Fruit fly (Drosophila melanogaster) whole organism, embryonic: Measurements from ENCODE around the gene CG7329.

Experiments used
- Adf1 ChIP-seq: fragments of 200-800 bp; sonication (Bioruptor generic); IDR thresholded peaks from 2 replicates; pipeline ENCODE4 v1.3.6; 2022; ENCODE audit warnings: missing biosample characterization, missing genetic modification characterization
- Atf3 ChIP-seq: fragments of 200-800 bp; sonication (Bioruptor generic); optimal IDR thresholded peaks from 3 replicates; lab custom pipeline; 2016; ENCODE audit warnings: missing biosample characterization, missing genetic modification characterization
- B-H1 ChIP-seq: fragments of 200-800 bp; sonication (Bioruptor generic); IDR thresholded peaks from 3 replicates; pipeline ENCODE4 v1.3.6; 2022; ENCODE audit warnings: missing biosample characterization, missing genetic modification characterization
- CG10565 ChIP-seq: fragments of 200-800 bp; sonication (Bioruptor generic); optimal IDR thresholded peaks from 3 replicates; lab custom pipeline; 2016; ENCODE audit warnings: missing biosample characterization, mild to moderate bottlenecking, missing genetic modification characterization
- CG11085 ChIP-seq: fragments of 200-800 bp; sonication (Bioruptor generic); IDR thresholded peaks from 2 replicates; pipeline ENCODE4 v1.3.6; 2022; ENCODE audit warnings: missing biosample characterization, missing genetic modification characterization
- CG12219 ChIP-seq: fragments of 200-800 bp; sonication (Bioruptor generic); optimal IDR thresholded peaks from 3 replicates; lab custom pipeline; 2018; ENCODE audit warnings: missing biosample characterization, mild to moderate bottlenecking, missing genetic modification characterization
- CG1233 ChIP-seq: fragments of 200-800 bp; sonication (Bioruptor generic); optimal IDR thresholded peaks from 4 replicates; lab custom pipeline; 2018; ENCODE audit warnings: missing biosample characterization, mild to moderate bottlenecking, missing genetic modification characterization
- CG14667 ChIP-seq: fragments of 200-800 bp; sonication (Bioruptor generic); IDR thresholded peaks from 2 replicates; pipeline ENCODE4 v1.3.6; 2022; ENCODE audit warnings: missing biosample characterization, missing genetic modification characterization
- CG15073 ChIP-seq: fragments of 200-800 bp; sonication (Bioruptor generic); optimal IDR thresholded peaks from 2 replicates; lab custom pipeline; 2016; ENCODE audit warnings: missing biosample characterization, missing genetic modification characterization
- CG16815 ChIP-seq: fragments of 200-800 bp; sonication (Bioruptor generic); optimal IDR thresholded peaks from 3 replicates; lab custom pipeline; 2017; ENCODE audit warnings: missing biosample characterization, mild to moderate bottlenecking, missing genetic modification characterization
- CG2199 ChIP-seq: fragments of 200-800 bp; sonication (Bioruptor generic); IDR thresholded peaks from 3 replicates; pipeline ENCODE4 v1.3.6; 2022; ENCODE audit warnings: missing biosample characterization, missing genetic modification characterization
- CG30431 ChIP-seq: fragments of 200-800 bp; sonication (Bioruptor generic); optimal IDR thresholded peaks from 2 replicates; lab custom pipeline; 2017; ENCODE audit warnings: missing biosample characterization, missing genetic modification characterization
- CG32767 ChIP-seq: fragments of 200-800 bp; sonication (Bioruptor generic); IDR thresholded peaks from 2 replicates; pipeline ENCODE4 v1.3.6; 2022; ENCODE audit warnings: missing biosample characterization, missing genetic modification characterization
- CG32772 ChIP-seq: fragments of 200-800 bp; sonication (Bioruptor generic); IDR thresholded peaks from 2 replicates; pipeline ENCODE4 v1.3.6; 2022; ENCODE audit warnings: missing biosample characterization, missing genetic modification characterization
- CG3281 ChIP-seq: fragments of 200-800 bp; sonication (Bioruptor generic); optimal IDR thresholded peaks from 3 replicates; lab custom pipeline; 2017; ENCODE audit warnings: missing biosample characterization, mild to moderate bottlenecking, missing genetic modification characterization
- CG34376 ChIP-seq: fragments of 200-800 bp; sonication (Bioruptor generic); optimal IDR thresholded peaks from 2 replicates; lab custom pipeline; 2018; ENCODE audit warnings: missing biosample characterization, mild to moderate bottlenecking, missing genetic modification characterization
- CG4282 ChIP-seq: fragments of 200-800 bp; sonication (Bioruptor generic); optimal IDR thresholded peaks from 2 replicates; lab custom pipeline; 2016; ENCODE audit warnings: missing biosample characterization, missing genetic modification characterization
- CG6254 ChIP-seq: fragments of 200-800 bp; sonication (Bioruptor generic); optimal IDR thresholded peaks from 3 replicates; lab custom pipeline; 2017; ENCODE audit warnings: mild to moderate bottlenecking, missing biosample characterization, missing genetic modification reagents, missing genetic modification characterization
- CG7271 ChIP-seq: fragments of 200-800 bp; sonication (Bioruptor generic); optimal IDR thresholded peaks from 2 replicates; lab custom pipeline; 2018; ENCODE audit warnings: missing biosample characterization, mild to moderate bottlenecking, missing genetic modification characterization, moderate library complexity
- CG7357 ChIP-seq: fragments of 200-800 bp; sonication (Bioruptor generic); IDR thresholded peaks from 3 replicates; pipeline ENCODE4 v1.3.6; 2022; ENCODE audit warnings: missing biosample characterization, missing genetic modification characterization
- CG7987 ChIP-seq: fragments of 200-800 bp; sonication (Bioruptor generic); optimal IDR thresholded peaks from 2 replicates; lab custom pipeline; 2018; ENCODE audit warnings: missing biosample characterization, mild to moderate bottlenecking, missing genetic modification characterization, moderate library complexity
- CG8944 ChIP-seq: fragments of 200-800 bp; sonication (Bioruptor generic); optimal IDR thresholded peaks from 3 replicates; lab custom pipeline; 2016; ENCODE audit warnings: missing biosample characterization, missing genetic modification characterization
- Hr3 ChIP-seq: fragments of 200-800 bp; sonication (Bioruptor generic); optimal IDR thresholded peaks from 3 replicates; lab custom pipeline; 2016; ENCODE audit warnings: missing biosample characterization, missing genetic modification characterization
- Kr ChIP-seq: fragments of 200-800 bp; sonication (Bioruptor generic); optimal IDR thresholded peaks from 2 replicates; lab custom pipeline; 2017; ENCODE audit warnings: missing biosample characterization, mild to moderate bottlenecking, missing genetic modification characterization
- Lpt ChIP-seq: fragments of >200 bp; optimal IDR thresholded peaks from 2 replicates; lab custom pipeline; 2018; ENCODE audit warnings: missing biosample characterization, missing genetic modification characterization
- NFAT ChIP-seq: fragments of 200-800 bp; sonication (Bioruptor generic); IDR thresholded peaks from 2 replicates; pipeline ENCODE4 v1.3.6; 2022; ENCODE audit warnings: missing biosample characterization, missing genetic modification characterization
- NfI ChIP-seq: fragments of 200-800 bp; sonication (Bioruptor generic); optimal IDR thresholded peaks from 3 replicates; lab custom pipeline; 2018; ENCODE audit warnings: missing biosample characterization, mild to moderate bottlenecking, missing genetic modification characterization, moderate library complexity
- Pdp1 ChIP-seq, 2 experiments: fragments of 200-800 bp; sonication (Bioruptor generic); optimal IDR thresholded peaks; 3 replicates each; lab custom pipeline; 2016; ENCODE audit warnings: missing biosample characterization in 2 of 2, missing genetic modification characterization in 2 of 2, mild to moderate bottlenecking in 1 of 2, moderate library complexity in 1 of 2
- Usf ChIP-seq: fragments of 200-800 bp; sonication (Bioruptor generic); optimal IDR thresholded peaks from 2 replicates; lab custom pipeline; 2017; ENCODE audit warnings: missing genotype, missing biosample characterization, missing genetic modification characterization
- Xbp1 ChIP-seq: fragments of 200-800 bp; sonication (Bioruptor generic); optimal IDR thresholded peaks from 3 replicates; lab custom pipeline; 2016; ENCODE audit warnings: missing biosample characterization, mild to moderate bottlenecking, missing genetic modification characterization
- ac ChIP-seq: fragments of 200-800 bp; sonication (Bioruptor generic); optimal IDR thresholded peaks from 3 replicates; lab custom pipeline; 2017; ENCODE audit warnings: missing biosample characterization, mild to moderate bottlenecking, missing genetic modification characterization
- ase ChIP-seq: fragments of 200-800 bp; sonication (Bioruptor generic); IDR thresholded peaks from 3 replicates; pipeline ENCODE4 v1.3.6; 2022; ENCODE audit warnings: missing biosample characterization, missing genetic modification characterization
- ash1 ChIP-seq: fragments of 200-800 bp; sonication (Bioruptor generic); optimal IDR thresholded peaks from 2 replicates; lab custom pipeline; 2018; ENCODE audit warnings: missing biosample characterization, mild to moderate bottlenecking, missing genetic modification characterization
- ato ChIP-seq: fragments of 200-800 bp; sonication (Bioruptor generic); IDR thresholded peaks from 2 replicates; pipeline ENCODE4 v1.3.6; 2022; ENCODE audit warnings: missing biosample characterization, missing genetic modification characterization; ENCODE audit not compliant: partially characterized antibody
- bsh ChIP-seq, 2 experiments: fragments of 200-800 bp; sonication (Bioruptor generic); optimal IDR thresholded peaks; 2 replicates each; lab custom pipeline; 2017 to 2018; ENCODE audit warnings: mild to moderate bottlenecking in 2 of 2, missing biosample characterization in 2 of 2, missing genetic modification characterization in 2 of 2, moderate library complexity in 1 of 2
- croc ChIP-seq: fragments of 200-800 bp; sonication (Bioruptor generic); conservative IDR thresholded peaks from 3 replicates; pipeline ENCODE4 v1.3.6; 2022; ENCODE audit warnings: missing biosample characterization, missing genetic modification characterization
- danr ChIP-seq: fragments of 200-800 bp; sonication (Bioruptor generic); IDR thresholded peaks from 2 replicates; pipeline ENCODE4 v1.3.6; 2022; ENCODE audit warnings: missing biosample characterization, missing genetic modification characterization
- dm ChIP-seq: fragments of 200-800 bp; sonication (Bioruptor generic); optimal IDR thresholded peaks from 3 replicates; lab custom pipeline; 2016; ENCODE audit warnings: missing biosample characterization, missing genetic modification characterization
- gcm ChIP-seq: fragments of 200-800 bp; sonication (Bioruptor generic); optimal IDR thresholded peaks from 2 replicates; lab custom pipeline; 2019; ENCODE audit warnings: missing biosample characterization, mild to moderate bottlenecking, missing genetic modification characterization, moderate library complexity
- hbn ChIP-seq: fragments of 200-800 bp; sonication (Bioruptor generic); IDR thresholded peaks from 2 replicates; pipeline ENCODE4 v1.3.6; 2022; ENCODE audit warnings: missing biosample characterization, missing genetic modification characterization; ENCODE audit not compliant: partially characterized antibody
- ind ChIP-seq: fragments of 200-800 bp; sonication (Bioruptor generic); optimal IDR thresholded peaks from 3 replicates; lab custom pipeline; 2016; ENCODE audit warnings: missing biosample characterization, missing genetic modification characterization
- jing ChIP-seq: fragments of 200-800 bp; sonication (Bioruptor generic); optimal IDR thresholded peaks from 2 replicates; lab custom pipeline; 2018; ENCODE audit warnings: missing biosample characterization, mild to moderate bottlenecking, missing genetic modification characterization
- klu ChIP-seq: fragments of 200-800 bp; sonication (Bioruptor generic); IDR thresholded peaks from 2 replicates; pipeline ENCODE4 v1.3.6; 2022; ENCODE audit warnings: missing biosample characterization, missing genetic modification characterization
- prd ChIP-seq, 3 experiments: fragments of >200 bp in 2 of 3; fragments of 200-800 bp in 1 of 3; sonication (Bioruptor generic) in 1 of 3; optimal IDR thresholded peaks in 2 of 3; IDR thresholded peaks in 1 of 3; 2 replicates in 2 of 3; 3 replicates in 1 of 3; pipeline versions ENCODE4 v1.3.6 to Lab custom; 2017 to 2022; ENCODE audit warnings: missing biosample characterization in 1 of 3, missing genetic modification characterization in 1 of 3
- run ChIP-seq: fragments of 200-800 bp; sonication (Bioruptor generic); optimal IDR thresholded peaks from 3 replicates; lab custom pipeline; 2018; ENCODE audit warnings: missing biosample characterization, mild to moderate bottlenecking, missing genetic modification characterization
- sc ChIP-seq, 3 experiments: fragments of >200 bp in 2 of 3; fragments of 200-800 bp in 1 of 3; sonication (Bioruptor generic) in 1 of 3; optimal IDR thresholded peaks; 2 replicates in 2 of 3; 3 replicates in 1 of 3; lab custom pipeline; 2017; ENCODE audit warnings: mild to moderate bottlenecking in 1 of 3, missing biosample characterization in 1 of 3, missing genetic modification characterization in 1 of 3, missing genetic modification reagents in 1 of 3
- sima ChIP-seq: fragments of 200-800 bp; sonication (Bioruptor generic); optimal IDR thresholded peaks from 2 replicates; lab custom pipeline; 2016; ENCODE audit warnings: missing biosample characterization, missing genetic modification characterization
- tio ChIP-seq: fragments of 200-800 bp; sonication (Bioruptor generic); optimal IDR thresholded peaks from 2 replicates; lab custom pipeline; 2017; ENCODE audit warnings: missing biosample characterization, missing genetic modification characterization, inconsistent platforms
- tll ChIP-seq, 2 experiments: fragments of 200-800 bp in 1 of 2; fragments of >200 bp in 1 of 2; sonication (Bioruptor generic) in 1 of 2; optimal IDR thresholded peaks; 2 replicates each; lab custom pipeline; 2017 to 2019; ENCODE audit warnings: missing biosample characterization in 2 of 2, missing genetic modification characterization in 2 of 2, mild to moderate bottlenecking in 1 of 2, moderate library complexity in 1 of 2
- yki ChIP-seq: fragments of >200 bp; optimal IDR thresholded peaks from 3 replicates; lab custom pipeline; 2018

The CG7329 gene

dm6 chr2L:10616767-10617166 lies 21.5 kb downstream of the CG7329 start (continued):
- TF ChIP-seq CG10565 (GFP tag; lab: Kevin White, UChicago) (peak; percentile 3), Lpt (GFP tag; lab: Kevin White, UChicago) (no peak), ato (GFP tag; lab: Robert Waterston, UW) (no peak), CG14667 (GFP tag; lab: Robert Waterston, UW) (peak; percentile 63), bsh (GFP tag; optimal IDR thresholded peaks at IDR 0.05; lab: Kevin White, UChicago) (peak; percentile 80 to 88), NFAT (GFP tag; lab: Robert Waterston, UW) (no peak), CG15073 (GFP tag; lab: Kevin White, UChicago) (no peak), CG7271 (tag; lab: Kevin White, UChicago) (no peak), sc (optimal IDR thresholded peaks at IDR 0.05; lab: Kevin White, UChicago) (no peak), sc (GFP tag; optimal IDR thresholded peaks at IDR 0.05; lab: Kevin White, UChicago) (peak; percentile 61), CG6254 (GFP tag; lab: Kevin White, UChicago) (peak; percentile 73), ase (peak; percentile 76; the same call in 1 of the 3 replicates), gcm (peak; percentile 47), CG7357 (GFP tag; lab: Robert Waterston, UW) (peak; percentile 57; the same call in 1 of the 3 replicates), CG32767 (GFP tag; lab: Robert Waterston, UW) (peak; percentile 79), run (peak; percentile 58), ac (GFP tag; lab: Kevin White, UChicago) (no peak), ind (GFP tag; lab: Kevin White, UChicago) (peak; percentile 70), CG8944 (peak; percentile 58), danr (peak; percentile 72), CG16815 (GFP tag; lab: Kevin White, UChicago) (peak; percentile 45), hbn (no peak), prd (optimal IDR thresholded peaks at IDR 0.05; lab: Kevin White, UChicago) (no peak), prd (GFP tag; IDR thresholded peaks at IDR 0.05; lab: Robert Waterston, UW) (peak; percentile 86), NfI (GFP tag; lab: Kevin White, UChicago) (peak; percentile 53), Kr (GFP tag; lab: Kevin White, UChicago) (no peak), CG32772 (peak; percentile 80), CG34376 (GFP tag; lab: Kevin White, UChicago) (no peak), CG1233 (GFP tag; lab: Kevin White, UChicago) (peak; percentile 57), sima (GFP tag; lab: Kevin White, UChicago) (no peak), Xbp1 (peak; percentile 73), tll (GFP tag; optimal IDR thresholded peaks at IDR 0.05; lab: Kevin White, UChicago) (no peak), CG3281 (GFP tag; lab: Kevin White, UChicago) (peak; percentile 18), Usf (GFP tag; lab: Kevin White, UChicago) (peak; percentile 10), CG7987 (no peak), CG4282 (no peak), CG2199 (GFP tag; lab: Robert Waterston, UW) (peak; percentile 79; the same call in 2 of the 3 replicates), tio (GFP tag; lab: Kevin White, UChicago) (peak; percentile 44), CG12219 (GFP tag; lab: Kevin White, UChicago) (peak; percentile 69), CG11085 (GFP tag; lab: Robert Waterston, UW) (peak; percentile 32; the same call in 1 of the 2 replicates), Adf1 (GFP tag; lab: Robert Waterston, UW) (no peak), dm (GFP tag; lab: Kevin White, UChicago) (peak; percentile 22), croc (peak; percentile 76), jing (GFP tag; lab: Kevin White, UChicago) (peak; percentile 36), B-H1 (GFP tag; lab: Robert Waterston, UW) (peak; percentile 61), Pdp1 (GFP tag; optimal IDR thresholded peaks at IDR 0.05; lab: Kevin White, UChicago) (peak; percentile 32 to 67), klu (GFP tag; lab: Robert Waterston, UW) (0 out of 2 replicates have a peak, but pooled peaks have one; percentile 41), CG30431 (GFP tag; lab: Kevin White, UChicago) (peak; percentile 34), yki (lab: Kevin White, UChicago) (no peak), Hr3 (GFP tag; lab: Kevin White, UChicago) (peak; percentile 44), ash1 (GFP tag; lab: Kevin White, UChicago) (no peak), Atf3 (peak; percentile 54)
